Fruit fly (Drosophila melanogaster): ENCODE measurements around the gene Cox10.

dm6 chr2L:10299077-10299809 lies 32.0 kb upstream of the Cox10 start:
- no peak for TF ChIP-seq pad (GFP tag; optimal IDR thresholded peaks at IDR 0.05)
- TF ChIP-seq CG5204 (GFP tag; optimal IDR thresholded peaks at IDR 0.05), result no peak
- TF ChIP-seq CG7045 (GFP tag; optimal IDR thresholded peaks at IDR 0.05), result no peak
- no peak for TF ChIP-seq Hr96 (GFP tag; optimal IDR thresholded peaks at IDR 0.05)
- no peak for TF ChIP-seq ovo (GFP tag; optimal IDR thresholded peaks at IDR 0.05)
- no peak for TF ChIP-seq Mnt (GFP tag; optimal IDR thresholded peaks at IDR 0.05)
- TF ChIP-seq CG1620 (GFP tag; optimal IDR thresholded peaks at IDR 0.05), result no peak
- no peak for TF ChIP-seq CG14711 (tag; optimal IDR thresholded peaks at IDR 0.05)
- TF ChIP-seq cnc (optimal IDR thresholded peaks at IDR 0.05), result no peak
- TF ChIP-seq kay (GFP tag; ENCODE audit: borderline replicate concordance), result peak; percentile 93
- TF ChIP-seq tj (GFP tag; optimal IDR thresholded peaks at IDR 0.05), result peak; percentile 30
- TF ChIP-seq CG33017 (tag; optimal IDR thresholded peaks at IDR 0.05), result no peak
- TF ChIP-seq Crg-1 (GFP tag; optimal IDR thresholded peaks at IDR 0.05), result no peak
- TF ChIP-seq CG7101 (tag; optimal IDR thresholded peaks at IDR 0.05), result no peak

All from whole organism, adult.